Worm (Caenorhabditis elegans) whole organism, midembryonic: Measurements from ENCODE around the gene F49F1.17.

Experiments
- T22C8.4 ChIP-seq: fragments of 200-800 bp; sonication (Bioruptor generic); IDR thresholded peaks from 2 replicates; pipeline ENCODE4 v1.3.6; 2022; ENCODE audit warnings: missing genetic modification characterization, missing compliant biosample characterization
- flt-1 ChIP-seq: fragments of 200-800 bp; sonication (Bioruptor generic); IDR thresholded peaks from 2 replicates; pipeline ENCODE4 v1.3.6; 2022; ENCODE audit warnings: missing genetic modification characterization, missing compliant biosample characterization
- klf-2 ChIP-seq: fragments of 200-800 bp; sonication (Bioruptor generic); conservative IDR thresholded peaks from 2 replicates; pipeline ENCODE4 v1.3.6; 2022; ENCODE audit warnings: missing genetic modification reagents, missing genetic modification characterization, missing compliant biosample characterization
- tab-1 ChIP-seq: fragments of 200-800 bp; sonication (Bioruptor generic); IDR thresholded peaks from 2 replicates; pipeline ENCODE4 v1.3.6; 2022; ENCODE audit warnings: missing genetic modification characterization, missing compliant biosample characterization
- ztf-29 ChIP-seq: fragments of 200-800 bp; sonication (Bioruptor generic); IDR thresholded peaks from 2 replicates; pipeline ENCODE4 v1.3.6; 2022; ENCODE audit warnings: missing genetic modification reagents, missing genetic modification characterization, missing compliant biosample characterization

- TF ChIP-seq ztf-29 (no peak), tab-1 (GFP tag; lab: Robert Waterston, UW) (no peak), klf-2 (GFP tag; lab: Robert Waterston, UW) (no peak), flt-1 (GFP tag; lab: Robert Waterston, UW) (no peak), T22C8.4 (no peak)
Observed at ce11 chrIV:4094364-4094763, 41.3 kb downstream of the F49F1.17 start.
